Worm (Caenorhabditis elegans): ENCODE data around the gene lips-5.

- TF ChIP-seq bed-3 (GFP tag; optimal IDR thresholded peaks at IDR 0.05) = no peak
- TF ChIP-seq ceh-39 (tag; optimal IDR thresholded peaks at IDR 0.05) = no peak
- TF ChIP-seq hlh-1 (tag; optimal IDR thresholded peaks at IDR 0.05) = no peak
- TF ChIP-seq flh-1 (GFP tag; optimal IDR thresholded peaks at IDR 0.05) = no peak
- no peak for TF ChIP-seq drap-1 (GFP tag; optimal IDR thresholded peaks at IDR 0.05)
- TF ChIP-seq unc-39 (tag; optimal IDR thresholded peaks at IDR 0.05) = no peak
- no peak for TF ChIP-seq unc-62 (GFP tag; optimal IDR thresholded peaks at IDR 0.05)
Measured at ce11 chrIV:11745340-11745739, 28.2 kb downstream of the lips-5 start, which contains the start of gene gem-4.
